Worm (Caenorhabditis elegans): ENCODE measurements around the gene srd-74.

The srd-74 gene

DNA sequence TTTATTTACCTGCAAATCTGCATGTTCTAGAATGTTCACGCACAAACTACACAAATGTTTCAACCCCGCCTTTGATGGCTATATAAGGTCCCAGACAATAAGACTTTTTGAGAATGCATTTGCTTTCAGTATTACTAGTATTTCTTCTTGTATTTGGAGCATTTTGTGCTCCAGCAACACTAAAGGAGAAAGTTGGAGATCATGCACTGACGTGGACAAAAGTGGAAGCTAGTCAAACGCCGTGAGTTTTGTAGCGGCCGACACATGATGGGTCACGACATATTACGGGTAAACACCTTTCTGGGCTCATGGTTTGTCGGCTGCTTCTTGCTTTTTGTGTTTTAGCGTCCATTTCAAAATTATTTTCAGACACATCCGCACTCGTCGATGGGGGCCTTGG lies 28.5 kb downstream of the srd-74 start, which contains the start of gene C18D11.6:
C18D11.6 (plus strand) TSS at position 110 of the 400 bp plus-strand sequence.
- TF ChIP-seq hmbx-1 (tag; optimal IDR thresholded peaks at IDR 0.05) (no peak), tbx-37 (GFP tag; conservative IDR thresholded peaks at IDR 0.05) (no peak), ceh-36 (tag; optimal IDR thresholded peaks at IDR 0.05) (no peak), scrt-1 (GFP tag; IDR thresholded peaks at IDR 0.05) (no peak), hnd-1 (tag; optimal IDR thresholded peaks at IDR 0.05) (no peak), tbx-11 (GFP tag; IDR thresholded peaks at IDR 0.05) (no peak), sea-1 (GFP tag; conservative IDR thresholded peaks at IDR 0.05) (no peak), ceh-13 (GFP tag; optimal IDR thresholded peaks at IDR 0.05) (no peak), aly-1 (tag; optimal IDR thresholded peaks at IDR 0.05) (no peak), B0310.2 (tag; optimal IDR thresholded peaks at IDR 0.05) (no peak), ets-7 (tag; optimal IDR thresholded peaks at IDR 0.05) (no peak), pes-1 (GFP tag; IDR thresholded peaks at IDR 0.05) (no peak), hmg-4 (GFP tag; optimal IDR thresholded peaks at IDR 0.05) (no peak), ama-1 (optimal IDR thresholded peaks at IDR 0.05) (no peak), tra-4 (tag; optimal IDR thresholded peaks at IDR 0.05) (no peak), flt-1 (GFP tag; IDR thresholded peaks at IDR 0.05) (no peak), F13C5.2 (tag; optimal IDR thresholded peaks at IDR 0.05) (no peak)

DNA sequence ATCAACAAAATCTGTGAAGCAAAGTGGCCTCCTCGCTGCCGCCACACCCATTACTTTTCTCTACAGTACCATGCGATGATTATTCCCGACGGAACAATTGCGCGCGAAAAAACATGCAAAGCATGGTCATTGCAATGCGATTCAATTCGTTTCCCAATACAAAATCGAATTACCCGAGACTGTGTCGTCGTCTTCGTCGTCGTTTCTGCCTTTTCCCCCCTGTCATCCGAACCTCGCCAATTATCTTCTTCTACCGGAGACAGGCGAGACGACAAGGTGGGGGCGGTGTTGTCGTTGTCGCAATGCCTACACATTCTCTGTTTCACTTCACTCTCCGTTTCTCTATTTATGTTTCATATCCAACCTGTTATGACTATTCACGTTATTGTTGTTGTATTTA lies 29.9 kb downstream of the srd-74 start:
- TF ChIP-seq ceh-36 (tag; optimal IDR thresholded peaks at IDR 0.05), result no peak
- no peak for TF ChIP-seq hnd-1 (tag; optimal IDR thresholded peaks at IDR 0.05)
- no peak for TF ChIP-seq flt-1 (GFP tag; IDR thresholded peaks at IDR 0.05)
- TF ChIP-seq ceh-13 (GFP tag; optimal IDR thresholded peaks at IDR 0.05), result no peak
- TF ChIP-seq pes-1 (GFP tag; IDR thresholded peaks at IDR 0.05), result no peak
- TF ChIP-seq ets-7 (tag; optimal IDR thresholded peaks at IDR 0.05), result no peak
- TF ChIP-seq hmbx-1 (tag; optimal IDR thresholded peaks at IDR 0.05), result no peak
- no peak for TF ChIP-seq tra-4 (tag; optimal IDR thresholded peaks at IDR 0.05)
- no peak for TF ChIP-seq F13C5.2 (tag; optimal IDR thresholded peaks at IDR 0.05)
- TF ChIP-seq B0310.2 (tag; optimal IDR thresholded peaks at IDR 0.05), result no peak
- no peak for TF ChIP-seq scrt-1 (GFP tag; IDR thresholded peaks at IDR 0.05)
- no peak for TF ChIP-seq tbx-11 (GFP tag; IDR thresholded peaks at IDR 0.05)
- TF ChIP-seq hmg-4 (GFP tag; optimal IDR thresholded peaks at IDR 0.05), result no peak
- TF ChIP-seq sea-1 (GFP tag; conservative IDR thresholded peaks at IDR 0.05), result no peak
- TF ChIP-seq ama-1 (optimal IDR thresholded peaks at IDR 0.05), result no peak
- TF ChIP-seq tbx-37 (GFP tag; conservative IDR thresholded peaks at IDR 0.05), result no peak
- no peak for TF ChIP-seq aly-1 (tag; optimal IDR thresholded peaks at IDR 0.05)

DNA sequence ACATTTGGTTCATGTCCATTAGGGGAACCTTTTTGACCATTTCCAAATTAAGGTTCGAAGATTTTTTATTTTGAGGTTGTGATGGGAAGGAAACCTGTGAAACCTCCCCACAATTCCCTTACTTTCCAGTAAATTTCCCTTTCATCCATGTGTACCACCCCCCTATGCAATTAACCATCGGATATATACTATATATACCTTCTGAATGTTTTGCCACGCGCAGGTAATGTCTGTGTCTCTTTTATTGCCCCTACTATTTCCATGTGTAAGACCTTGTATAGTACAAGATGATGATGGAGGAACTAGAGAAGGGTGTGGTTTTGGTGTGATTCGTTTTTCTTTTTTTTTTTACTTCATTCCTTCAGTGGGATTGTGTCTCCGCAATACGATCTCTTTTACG lies 32.8 kb downstream of the srd-74 start:
- no peak for TF ChIP-seq ama-1 (optimal IDR thresholded peaks at IDR 0.05)
- TF ChIP-seq ceh-13 (GFP tag; optimal IDR thresholded peaks at IDR 0.05), result no peak
- no peak for TF ChIP-seq sea-1 (GFP tag; conservative IDR thresholded peaks at IDR 0.05)
- no peak for TF ChIP-seq scrt-1 (GFP tag; IDR thresholded peaks at IDR 0.05)
- no peak for TF ChIP-seq ceh-36 (tag; optimal IDR thresholded peaks at IDR 0.05)
- TF ChIP-seq hmg-4 (GFP tag; optimal IDR thresholded peaks at IDR 0.05), result no peak
- TF ChIP-seq pes-1 (GFP tag; IDR thresholded peaks at IDR 0.05), result no peak
- TF ChIP-seq tbx-37 (GFP tag; conservative IDR thresholded peaks at IDR 0.05), result no peak
- no peak for TF ChIP-seq aly-1 (tag; optimal IDR thresholded peaks at IDR 0.05)
- no peak for TF ChIP-seq hmbx-1 (tag; optimal IDR thresholded peaks at IDR 0.05)
- no peak for TF ChIP-seq flt-1 (GFP tag; IDR thresholded peaks at IDR 0.05)
- no peak for TF ChIP-seq F13C5.2 (tag; optimal IDR thresholded peaks at IDR 0.05)
- TF ChIP-seq ets-7 (tag; optimal IDR thresholded peaks at IDR 0.05), result no peak
- no peak for TF ChIP-seq tbx-11 (GFP tag; IDR thresholded peaks at IDR 0.05)
- TF ChIP-seq tra-4 (tag; optimal IDR thresholded peaks at IDR 0.05), result no peak
- no peak for TF ChIP-seq hnd-1 (tag; optimal IDR thresholded peaks at IDR 0.05)
- no peak for TF ChIP-seq B0310.2 (tag; optimal IDR thresholded peaks at IDR 0.05)

DNA sequence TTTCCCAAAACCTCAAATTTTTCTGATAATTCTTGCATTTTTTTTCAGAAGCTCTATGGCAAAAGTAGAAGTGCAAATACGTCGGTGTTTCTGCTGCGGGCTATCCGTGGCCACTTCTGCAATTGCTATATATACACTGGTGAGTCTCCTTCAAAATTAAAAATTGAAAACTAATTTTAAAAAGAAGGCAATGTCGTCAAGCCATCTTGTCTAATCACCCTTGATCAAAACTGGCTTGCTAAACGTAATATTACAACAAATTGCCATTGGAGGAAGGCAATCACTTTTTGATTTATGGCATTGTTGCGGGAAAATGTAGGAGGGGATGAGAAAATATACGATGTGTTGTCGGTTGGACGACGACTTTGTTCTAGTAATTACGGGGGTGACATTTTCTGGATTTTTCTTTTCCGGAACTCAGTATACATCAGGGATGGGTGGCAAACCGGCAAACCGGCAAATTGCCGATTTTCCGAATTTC lies 34.7 kb downstream of the srd-74 start, which contains the start of gene C18D11.1:
C18D11.1 (plus strand) TSS at position 51 of the 481 bp plus-strand sequence.
- TF ChIP-seq ceh-13 (GFP tag; optimal IDR thresholded peaks at IDR 0.05) (no peak), sea-1 (GFP tag; conservative IDR thresholded peaks at IDR 0.05) (no peak), hmg-4 (GFP tag; optimal IDR thresholded peaks at IDR 0.05) (no peak), ceh-36 (tag; optimal IDR thresholded peaks at IDR 0.05) (no peak), hnd-1 (tag; optimal IDR thresholded peaks at IDR 0.05) (no peak), hmbx-1 (tag; optimal IDR thresholded peaks at IDR 0.05) (no peak), tbx-37 (GFP tag; conservative IDR thresholded peaks at IDR 0.05) (no peak), B0310.2 (tag; optimal IDR thresholded peaks at IDR 0.05) (no peak), F13C5.2 (tag; optimal IDR thresholded peaks at IDR 0.05) (no peak), ama-1 (optimal IDR thresholded peaks at IDR 0.05) (no peak), scrt-1 (GFP tag; IDR thresholded peaks at IDR 0.05) (no peak), flt-1 (GFP tag; IDR thresholded peaks at IDR 0.05) (no peak), aly-1 (tag; optimal IDR thresholded peaks at IDR 0.05) (no peak), tra-4 (tag; optimal IDR thresholded peaks at IDR 0.05) (no peak), tbx-11 (GFP tag; IDR thresholded peaks at IDR 0.05) (no peak), pes-1 (GFP tag; IDR thresholded peaks at IDR 0.05) (no peak), ets-7 (tag; optimal IDR thresholded peaks at IDR 0.05) (no peak)

DNA sequence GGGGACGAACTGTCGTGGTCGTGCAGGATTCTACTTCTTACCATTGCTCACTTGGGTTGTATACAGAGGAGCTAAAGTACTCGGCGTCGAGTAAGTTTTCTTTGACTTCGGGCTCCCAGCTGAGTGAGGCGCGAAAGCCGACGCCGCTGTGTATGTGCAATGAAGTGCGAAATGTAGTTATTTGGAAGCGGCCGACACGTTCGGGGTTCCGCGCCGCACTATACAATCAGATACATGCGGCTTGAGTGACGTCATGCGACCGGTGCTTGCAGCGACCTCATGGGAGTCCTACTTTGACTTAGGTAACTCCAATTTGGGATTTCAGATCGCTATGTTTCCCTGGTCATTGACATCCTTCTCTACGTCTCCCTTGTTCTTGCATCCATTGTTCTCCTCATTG lies 36.0 kb downstream of the srd-74 start:
- TF ChIP-seq F13C5.2 (tag; optimal IDR thresholded peaks at IDR 0.05) (no peak), aly-1 (tag; optimal IDR thresholded peaks at IDR 0.05) (no peak), tbx-37 (GFP tag; conservative IDR thresholded peaks at IDR 0.05) (no peak), tra-4 (tag; optimal IDR thresholded peaks at IDR 0.05) (no peak), flt-1 (GFP tag; IDR thresholded peaks at IDR 0.05) (no peak), scrt-1 (GFP tag; IDR thresholded peaks at IDR 0.05) (no peak), hmg-4 (GFP tag; optimal IDR thresholded peaks at IDR 0.05) (no peak), B0310.2 (tag; optimal IDR thresholded peaks at IDR 0.05) (no peak), hnd-1 (tag; optimal IDR thresholded peaks at IDR 0.05) (no peak)

DNA sequence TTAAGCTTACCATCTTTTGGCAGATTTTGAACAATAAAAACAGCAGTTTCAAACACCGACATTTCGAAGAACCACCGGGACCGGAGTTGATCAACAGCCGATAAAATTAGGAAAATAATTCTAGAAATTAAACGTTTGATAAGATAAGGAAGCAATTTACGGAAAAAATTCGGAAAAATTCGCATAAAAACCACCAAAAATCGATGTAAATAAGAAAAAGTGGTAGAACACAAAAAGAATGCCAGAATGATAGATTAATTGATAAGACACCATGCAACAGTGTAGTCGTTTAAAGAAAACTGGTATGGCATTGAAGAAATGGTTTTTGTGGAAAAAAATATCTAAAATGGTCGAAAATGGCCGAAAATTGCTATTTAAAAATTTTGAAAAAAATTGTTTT lies 40.5 kb downstream of the srd-74 start, which contains the start of gene maa-1:
maa-1 (minus strand) TSS at position 120 of the 400 bp plus-strand sequence.
- no peak for TF ChIP-seq pes-1 (GFP tag; IDR thresholded peaks at IDR 0.05)
- TF ChIP-seq ets-7 (tag; optimal IDR thresholded peaks at IDR 0.05), result no peak
- no peak for TF ChIP-seq B0310.2 (tag; optimal IDR thresholded peaks at IDR 0.05)
- no peak for TF ChIP-seq hmbx-1 (tag; optimal IDR thresholded peaks at IDR 0.05)
- TF ChIP-seq ceh-36 (tag; optimal IDR thresholded peaks at IDR 0.05), result no peak

DNA sequence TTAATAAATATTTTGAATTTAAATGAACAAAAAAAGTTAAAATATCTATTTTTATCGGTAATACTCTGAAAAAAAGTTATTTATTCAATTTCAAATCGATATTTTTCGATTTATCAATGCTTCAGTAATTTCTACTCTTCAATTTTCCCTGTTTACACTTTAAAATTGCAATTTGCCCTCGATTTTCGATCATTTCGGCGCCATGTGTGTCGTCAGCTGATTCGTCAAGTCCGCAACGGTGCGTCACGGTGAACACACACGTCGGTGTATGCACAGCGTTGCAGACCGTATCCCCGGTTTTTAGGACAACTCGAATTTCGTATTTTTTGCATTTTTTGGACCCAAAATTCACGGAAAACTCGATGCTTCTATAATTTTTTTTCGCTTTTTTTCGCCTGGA lies 41.4 kb downstream of the srd-74 start, which contains the start of gene C18D11.3:
C18D11.3 (plus strand) TSS at position 189 of the 400 bp plus-strand sequence.
- no peak for TF ChIP-seq hmbx-1 (tag; optimal IDR thresholded peaks at IDR 0.05)
- TF ChIP-seq F13C5.2 (tag; optimal IDR thresholded peaks at IDR 0.05), result peak; percentile 64
